Worm (Caenorhabditis elegans) whole organism, L3 larva: ENCODE data around the gene fbxc-52.

Source experiments
- aly-2 ChIP-seq: fragments of 150-350 bp; optimal IDR thresholded peaks from 2 replicates; lab custom pipeline; 2014; ENCODE audit warnings: missing biosample characterization, missing genetic modification characterization
- nhr-11 ChIP-seq: fragments of 150-350 bp; optimal IDR thresholded peaks from 2 replicates; lab custom pipeline; 2014; ENCODE audit warnings: missing biosample characterization, missing genetic modification characterization
- nhr-77 ChIP-seq: fragments of 150-350 bp; optimal IDR thresholded peaks from 2 replicates; lab custom pipeline; 2014; ENCODE audit warnings: missing biosample characterization, missing genetic modification characterization
- snpc-4 ChIP-seq: fragments of 150-350 bp; optimal IDR thresholded peaks from 2 replicates; lab custom pipeline; 2014; ENCODE audit warnings: missing biosample characterization, missing genetic modification characterization
- ztf-11 ChIP-seq: fragments of 150-350 bp; optimal IDR thresholded peaks from 2 replicates; lab custom pipeline; 2014; ENCODE audit warnings: missing biosample characterization, missing genetic modification characterization

DNA sequence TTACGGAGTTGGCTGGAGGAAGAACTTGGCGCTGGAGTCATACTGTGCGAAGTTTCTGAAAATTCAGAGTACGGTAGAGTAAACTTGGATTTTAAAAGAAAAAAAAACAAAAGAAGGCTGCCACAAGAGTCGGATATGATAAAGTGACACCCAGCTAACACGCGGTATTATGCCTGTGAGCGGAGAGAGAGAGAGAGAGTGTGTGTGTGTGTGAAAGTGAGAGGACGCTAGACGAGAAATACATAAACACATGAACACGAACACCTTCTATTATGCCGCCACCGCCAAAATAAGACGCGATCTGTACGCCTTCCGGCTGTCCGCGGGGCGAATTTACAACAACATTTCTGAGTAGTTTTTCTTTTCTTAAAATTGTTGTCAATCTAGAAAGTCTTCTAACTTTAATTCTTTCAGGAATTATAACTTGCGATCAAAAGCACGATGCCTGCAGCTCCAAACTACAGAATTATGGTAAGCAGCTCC, 19.9 kb downstream of the fbxc-52 start, which contains the start of gene F12E12.6:
- TF ChIP-seq nhr-77 (tag; lab: Kevin White, UChicago) (no peak), aly-2 (no peak), snpc-4 (tag; lab: Kevin White, UChicago) (no peak), nhr-11 (tag; lab: Kevin White, UChicago) (no peak), ztf-11 (tag; lab: Kevin White, UChicago) (no peak)
